Fruit fly (Drosophila melanogaster) whole organism: Measurements from ENCODE around the gene Rpn2.

Source experiments
- CG8478 ChIP-seq: fragments of >200 bp; optimal IDR thresholded peaks from 2 replicates; lab custom pipeline; 2018; ENCODE audit warnings: inconsistent platforms
- Dll ChIP-seq: fragments of >200 bp; optimal IDR thresholded peaks from 2 replicates; lab custom pipeline; 2017
- EcR ChIP-seq, 2 experiments: fragments of >200 bp; optimal IDR thresholded peaks; 2 replicates each; lab custom pipeline; 2017; ENCODE audit warnings: missing biosample characterization in 2 of 2, missing genetic modification characterization in 2 of 2, missing genetic modification reagents in 2 of 2
- pan ChIP-seq: fragments of >200 bp; optimal IDR thresholded peaks from 2 replicates; lab custom pipeline; 2017
- psq ChIP-seq: fragments of >200 bp; optimal IDR thresholded peaks from 2 replicates; lab custom pipeline; 2017
- usp ChIP-seq: fragments of >200 bp; optimal IDR thresholded peaks from 2 replicates; lab custom pipeline; 2017; ENCODE audit warnings: missing biosample characterization, missing genetic modification characterization, mixed read lengths

Rpn2 gene

dm6 chr3R:29194957-29195356, 41.6 kb downstream of the Rpn2 start, which contains the start of gene jus:
Gene jus, minus strand, starts transcription at chr3R:29194994.
- TF ChIP-seq Dll (lab: Kevin White, UChicago) (no peak), CG8478 (no peak), usp (no peak), EcR (GFP tag; optimal IDR thresholded peaks at IDR 0.05; lab: Kevin White, UChicago) (no peak), psq (no peak), pan (lab: Kevin White, UChicago) (no peak)

dm6 chr3R:29196967-29197611, 43.8 kb downstream of the Rpn2 start, which contains the start of gene CG14515:
Gene CG14515, plus strand, starts transcription at chr3R:29197556.
- no peak for TF ChIP-seq EcR (GFP tag; optimal IDR thresholded peaks at IDR 0.05; lab: Kevin White, UChicago)
- TF ChIP-seq CG8478 = no peak
- no peak for TF ChIP-seq usp
- TF ChIP-seq psq = no peak
- TF ChIP-seq pan (lab: Kevin White, UChicago) = no peak
- TF ChIP-seq Dll (lab: Kevin White, UChicago) = no peak

- no peak for TF ChIP-seq pan (lab: Kevin White, UChicago)
- TF ChIP-seq CG8478 = no peak
- TF ChIP-seq EcR (GFP tag; optimal IDR thresholded peaks at IDR 0.05; lab: Kevin White, UChicago) = no peak
- TF ChIP-seq Dll (lab: Kevin White, UChicago) = no peak
- TF ChIP-seq usp = no peak
- TF ChIP-seq psq = no peak
Measured at dm6 chr3R:29198299-29198698, 45.0 kb downstream of the Rpn2 start.

dm6 chr3R:29199807-29200693, 46.7 kb downstream of the Rpn2 start, which contains the start of gene CG11899:
Gene CG11899, plus strand, starts transcription at chr3R:29200454.
- TF ChIP-seq psq (no peak), EcR (GFP tag; optimal IDR thresholded peaks at IDR 0.05; lab: Kevin White, UChicago) (peak; percentile 86 to 91)

- no peak for TF ChIP-seq psq
- TF ChIP-seq pan (lab: Kevin White, UChicago) = no peak
- no peak for TF ChIP-seq usp
- no peak for TF ChIP-seq Dll (lab: Kevin White, UChicago)
Measured at dm6 chr3R:29202418-29202817, 49.1 kb downstream of the Rpn2 start, which contains the start of gene Mesh1. Gene Mesh1, minus strand, starts transcription at chr3R:29202525.

dm6 chr3R:29204033-29204432, 50.7 kb downstream of the Rpn2 start, which contains the start of gene Cyt-c1L:
Gene Cyt-c1L, minus strand, starts transcription at chr3R:29204133.
- TF ChIP-seq Dll (lab: Kevin White, UChicago) = no peak

dm6 chr3R:29204612-29205480, 51.5 kb downstream of the Rpn2 start:
- TF ChIP-seq pan (lab: Kevin White, UChicago) (no peak), usp (no peak), EcR (GFP tag; optimal IDR thresholded peaks at IDR 0.05; lab: Kevin White, UChicago) (no peak), CG8478 (no peak), Dll (lab: Kevin White, UChicago) (no peak), psq (no peak)

dm6 chr3R:29206198-29207011, 53.1 kb downstream of the Rpn2 start:
- TF ChIP-seq usp (no peak), CG8478 (peak; percentile 28)
